Comparison of ENCODE assay signal across 6 worm cellular contexts in the genomic region with DNA sequence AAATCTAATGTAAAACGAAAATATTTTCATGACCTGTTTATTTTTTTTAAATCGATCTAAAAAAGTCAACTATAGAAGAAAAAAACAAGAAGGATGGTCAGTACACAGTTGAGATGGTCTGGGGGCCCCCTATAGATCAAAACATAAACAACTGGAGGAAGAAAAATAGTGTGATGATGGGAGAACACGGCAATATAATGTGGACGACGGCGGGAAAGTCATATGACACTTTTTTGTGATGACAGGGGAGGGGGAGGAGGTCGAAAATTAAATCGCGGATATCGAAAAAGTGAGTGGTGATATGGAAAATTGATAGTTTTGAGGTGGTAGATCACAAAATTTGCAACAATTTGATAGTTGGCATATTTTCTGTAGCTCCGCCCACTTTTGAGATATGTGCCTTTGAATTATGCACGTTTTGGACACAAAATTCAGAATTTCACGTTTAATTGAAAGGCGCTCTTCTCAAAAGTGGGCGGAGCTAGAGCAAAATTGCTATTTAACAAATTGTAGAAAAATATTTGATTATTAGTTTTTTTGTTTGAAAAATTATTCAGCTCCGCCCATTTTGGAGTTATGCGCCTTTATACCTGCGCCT.
TF ChIP-seq lines count a peak whose summit lies in the region.

No protein-coding gene starts in this region.

TF ChIP-seq in whole organism, L1 larva, 84 proteins besides CTCF, POLR2A, EP300 and RAD21 (continues in another document):
- TF ChIP-seq lsy-2 (tag; optimal IDR thresholded peaks at IDR 0.05; lab: Kevin White, UChicago) (peak in 1 of 2 experiments; percentile 17), nhr-20 (tag; optimal IDR thresholded peaks at IDR 0.05; lab: Kevin White, UChicago) (peak; percentile 57), elt-3 (tag; optimal IDR thresholded peaks at IDR 0.05; lab: Kevin White, UChicago) (peak in 2 of 6 experiments; percentile 23 to 64), mep-1 (tag; optimal IDR thresholded peaks at IDR 0.05; lab: Kevin White, UChicago) (peak; percentile 75), alr-1 (tag; optimal IDR thresholded peaks at IDR 0.05; lab: Kevin White, UChicago; ENCODE audit: borderline replicate concordance) (no peak), sup-37 (GFP tag; optimal IDR thresholded peaks at IDR 0.05; lab: Kevin White, UChicago) (peak; percentile 8), nhr-71 (tag; optimal IDR thresholded peaks at IDR 0.05; lab: Kevin White, UChicago) (peak; percentile 77), sox-4 (tag; optimal IDR thresholded peaks at IDR 0.05; lab: Kevin White, UChicago) (no peak), nhr-85 (tag; lab: Kevin White, UChicago) (peak; percentile 76), tbx-2 (tag; optimal IDR thresholded peaks at IDR 0.05; lab: Kevin White, UChicago) (peak; percentile 30), nhr-90 (tag; optimal IDR thresholded peaks at IDR 0.05; lab: Kevin White, UChicago; ENCODE audit: poor library complexity) (peak; percentile 30), nhr-237 (tag; optimal IDR thresholded peaks at IDR 0.05; lab: Kevin White, UChicago) (no peak), lin-35 (GFP tag; optimal IDR thresholded peaks at IDR 0.05; lab: Kevin White, UChicago) (peak in 1 of 2 experiments; percentile 39)

TF ChIP-seq in whole organism, L2 larva, 48 proteins besides CTCF, POLR2A, EP300 and RAD21 (continues in another document):
- TF ChIP-seq nhr-6 (tag; optimal IDR thresholded peaks at IDR 0.05; lab: Kevin White, UChicago) (no peak), ztf-4 (tag; optimal IDR thresholded peaks at IDR 0.05; lab: Kevin White, UChicago) (no peak), sem-4 (tag; optimal IDR thresholded peaks at IDR 0.05; lab: Kevin White, UChicago) (no peak), lsy-2 (tag; optimal IDR thresholded peaks at IDR 0.05; lab: Kevin White, UChicago) (peak in 1 of 2 experiments; percentile 29), F13H6.1 (tag; optimal IDR thresholded peaks at IDR 0.05; lab: Kevin White, UChicago) (no peak), sma-9 (GFP tag; optimal IDR thresholded peaks at IDR 0.05; lab: Kevin White, UChicago) (peak; percentile 35), sma-9 (tag; optimal IDR thresholded peaks at IDR 0.05; lab: Kevin White, UChicago) (no peak), unc-39 (tag; optimal IDR thresholded peaks at IDR 0.05; lab: Kevin White, UChicago) (no peak), ZK546.5 (tag; optimal IDR thresholded peaks at IDR 0.05; lab: Kevin White, UChicago) (no peak), aly-2 (tag; optimal IDR thresholded peaks at IDR 0.05; lab: Kevin White, UChicago) (no peak), blmp-1 (tag; optimal IDR thresholded peaks at IDR 0.05; lab: Kevin White, UChicago; ENCODE audit: insufficient read depth) (no peak), lin-11 (tag; optimal IDR thresholded peaks at IDR 0.05; lab: Kevin White, UChicago) (no peak), ama-1 (optimal IDR thresholded peaks at IDR 0.05; lab: Kevin White, UChicago) (no peak), sma-3 (GFP tag; optimal IDR thresholded peaks at IDR 0.05; lab: Kevin White, UChicago) (no peak), elt-1 (tag; optimal IDR thresholded peaks at IDR 0.05; lab: Kevin White, UChicago) (no peak)

TF ChIP-seq in whole organism, L3 larva, 47 proteins besides CTCF, POLR2A, EP300 and RAD21:
- TF ChIP-seq nhr-12 (tag; optimal IDR thresholded peaks at IDR 0.05; lab: Kevin White, UChicago) (no peak), pha-4 (tag; optimal IDR thresholded peaks at IDR 0.05; lab: Kevin White, UChicago) (peak; percentile 25), nhr-23 (tag; optimal IDR thresholded peaks at IDR 0.05; lab: Kevin White, UChicago) (peak; percentile 23), egl-5 (tag; optimal IDR thresholded peaks at IDR 0.05; lab: Kevin White, UChicago) (peak; percentile 19), skn-1 (tag; optimal IDR thresholded peaks at IDR 0.05; lab: Kevin White, UChicago) (no peak), ama-1 (optimal IDR thresholded peaks at IDR 0.05; lab: Kevin White, UChicago) (peak; percentile 74), nhr-25 (tag; optimal IDR thresholded peaks at IDR 0.05; lab: Kevin White, UChicago) (peak; percentile 27), snpc-4 (tag; optimal IDR thresholded peaks at IDR 0.05; lab: Kevin White, UChicago) (peak; percentile 1)

TF ChIP-seq in whole organism, L4 larva, 104 proteins besides CTCF, POLR2A, EP300 and RAD21:
- TF ChIP-seq nhr-28 (tag; optimal IDR thresholded peaks at IDR 0.05; lab: Kevin White, UChicago) (peak; percentile 33), hlh-11 (tag; optimal IDR thresholded peaks at IDR 0.05; lab: Kevin White, UChicago) (peak; percentile 48), mxl-2 (GFP tag; conservative IDR thresholded peaks at IDR 0.05; lab: Robert Waterston, UW) (no peak), daf-16 (GFP tag; optimal IDR thresholded peaks at IDR 0.05; lab: Kevin White, UChicago) (peak in 1 of 2 experiments; percentile 43), daf-16 (tag; optimal IDR thresholded peaks at IDR 0.05; lab: Kevin White, UChicago) (no peak), aha-1 (tag; lab: Kevin White, UChicago) (peak; percentile 36), pha-4 (GFP tag; IDR thresholded peaks at IDR 0.05; lab: Robert Waterston, UW) (no peak), pha-4 (tag; optimal IDR thresholded peaks at IDR 0.05; lab: Kevin White, UChicago) (peak; percentile 28), cey-2 (tag; optimal IDR thresholded peaks at IDR 0.05; lab: Kevin White, UChicago; ENCODE audit: borderline replicate concordance, insufficient read depth) (no peak), duxl-1 (tag; optimal IDR thresholded peaks at IDR 0.05; lab: Kevin White, UChicago; ENCODE audit: poor library complexity) (no peak), dve-1 (tag; optimal IDR thresholded peaks at IDR 0.05; lab: Kevin White, UChicago; ENCODE audit: insufficient read depth) (peak; percentile 32), mep-1 (tag; optimal IDR thresholded peaks at IDR 0.05; lab: Kevin White, UChicago) (peak; percentile 29), lin-38 (GFP tag; IDR thresholded peaks at IDR 0.05; lab: Robert Waterston, UW) (no peak), hlh-30 (tag; optimal IDR thresholded peaks at IDR 0.05; lab: Kevin White, UChicago; ENCODE audit: insufficient read depth) (peak; percentile 88)

TF ChIP-seq in whole organism, late embryonic, 69 proteins besides CTCF, POLR2A, EP300 and RAD21:
- TF ChIP-seq hlh-30 (tag; optimal IDR thresholded peaks at IDR 0.05; lab: Kevin White, UChicago; ENCODE audit: insufficient read depth) (peak; percentile 69), hlh-15 (tag; optimal IDR thresholded peaks at IDR 0.05; lab: Kevin White, UChicago) (no peak)
TF ChIP-seq in whole organism, late embryonic: peak in this region for 1.

TF ChIP-seq in whole organism, young adult, 124 proteins besides CTCF, POLR2A, EP300 and RAD21:
- peak; percentile 30 for TF ChIP-seq ama-1 (optimal IDR thresholded peaks at IDR 0.05; lab: Kevin White, UChicago)
- TF ChIP-seq ama-1 (GFP tag; optimal IDR thresholded peaks at IDR 0.05; lab: Kevin White, UChicago), result no peak
- no peak for TF ChIP-seq egrh-3 (GFP tag; IDR thresholded peaks at IDR 0.05; lab: Robert Waterston, UW)
- TF ChIP-seq nfyb-1 (GFP tag; IDR thresholded peaks at IDR 0.05; lab: Robert Waterston, UW), result 0 out of 2 replicates have a peak, but pooled peaks have one; percentile 7
